Worm (Caenorhabditis elegans) whole organism, early embryonic: ENCODE measurements around the gene ndua-12.

Experiments
- B0310.2 ChIP-seq: sonication (generic microtip); optimal IDR thresholded peaks from 2 replicates; lab custom pipeline; 2016; ENCODE audit warnings: mild to moderate bottlenecking, missing genetic modification characterization, missing compliant biosample characterization
- ama-1 ChIP-seq: fragments of 150-350 bp; optimal IDR thresholded peaks from 2 replicates; lab custom pipeline; 2014
- ceh-13 ChIP-seq: fragments of 200-800 bp; sonication (Bioruptor generic); optimal IDR thresholded peaks from 2 replicates; lab custom pipeline; 2018; ENCODE audit warnings: mild to moderate bottlenecking, missing genetic modification characterization, missing compliant biosample characterization
- ceh-36 ChIP-seq: sonication (generic microtip); optimal IDR thresholded peaks from 2 replicates; lab custom pipeline; 2016; ENCODE audit warnings: missing genetic modification characterization, inconsistent platforms, missing compliant biosample characterization
- ets-7 ChIP-seq: sonication (generic microtip); optimal IDR thresholded peaks from 2 replicates; lab custom pipeline; 2016; ENCODE audit warnings: missing genotype, missing genetic modification characterization, missing compliant biosample characterization
- flt-1 ChIP-seq: fragments of 200-800 bp; sonication (Bioruptor generic); IDR thresholded peaks from 2 replicates; pipeline ENCODE4 v1.3.6; 2022; ENCODE audit warnings: missing genetic modification characterization, missing compliant biosample characterization
- hmg-4 ChIP-seq: fragments of 200-800 bp; sonication (Bioruptor generic); optimal IDR thresholded peaks from 2 replicates; lab custom pipeline; 2018; ENCODE audit warnings: mild to moderate bottlenecking, missing genetic modification characterization, missing compliant biosample characterization
- hnd-1 ChIP-seq: sonication (generic microtip); optimal IDR thresholded peaks from 2 replicates; lab custom pipeline; 2016; ENCODE audit warnings: missing genetic modification characterization, missing compliant biosample characterization
- scrt-1 ChIP-seq: fragments of 200-800 bp; sonication (Bioruptor generic); IDR thresholded peaks from 2 replicates; pipeline ENCODE4 v1.3.6; 2022; ENCODE audit warnings: missing genetic modification characterization, missing compliant biosample characterization
- tbx-11 ChIP-seq: fragments of 200-800 bp; sonication (Bioruptor generic); IDR thresholded peaks from 2 replicates; pipeline ENCODE4 v1.3.6; 2022; ENCODE audit warnings: missing genetic modification characterization, missing compliant biosample characterization
- tbx-37 ChIP-seq: fragments of 200-800 bp; sonication (Bioruptor generic); conservative IDR thresholded peaks from 2 replicates; pipeline ENCODE4 v1.3.6; 2022; ENCODE audit warnings: missing genetic modification reagents, missing genetic modification characterization, missing compliant biosample characterization

DNA sequence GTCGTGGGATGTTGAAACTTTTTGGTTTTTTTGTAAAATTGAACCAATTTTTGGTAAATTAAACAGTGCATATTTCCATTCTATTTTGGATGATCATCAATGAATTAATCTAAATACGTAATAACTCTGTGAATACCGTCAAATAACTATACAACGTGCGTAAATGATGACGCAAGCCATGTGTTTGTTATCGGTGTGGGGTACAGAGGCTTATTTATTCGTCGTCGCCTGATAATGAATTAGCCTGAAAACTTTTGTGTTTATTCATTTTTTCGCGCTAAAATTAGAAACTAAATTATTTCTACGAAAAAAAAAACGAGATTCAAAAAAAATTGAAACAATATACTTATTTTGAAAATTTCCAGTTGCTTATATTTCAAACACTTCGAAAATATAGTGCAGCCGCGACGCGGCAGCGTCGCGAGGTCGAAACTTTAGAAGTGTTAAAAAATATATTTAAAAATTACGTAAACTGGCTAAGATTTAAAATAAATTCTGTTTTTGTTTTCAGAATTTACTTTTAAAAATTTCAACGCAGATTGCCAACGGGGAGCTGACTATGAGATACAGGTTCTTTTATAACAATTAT lies 29.3 kb upstream of the ndua-12 start:
- TF ChIP-seq ceh-36 (tag; lab: Kevin White, UChicago), result no peak
- no peak for TF ChIP-seq flt-1 (GFP tag; lab: Robert Waterston, UW)
- no peak for TF ChIP-seq ama-1 (lab: Kevin White, UChicago)
- no peak for TF ChIP-seq tbx-37 (GFP tag; lab: Robert Waterston, UW)
- no peak for TF ChIP-seq hnd-1
- TF ChIP-seq hmg-4 (GFP tag; lab: Kevin White, UChicago), result no peak
- no peak for TF ChIP-seq ets-7 (tag; lab: Kevin White, UChicago)
- TF ChIP-seq scrt-1, result no peak
- no peak for TF ChIP-seq B0310.2 (tag; lab: Kevin White, UChicago)
- no peak for TF ChIP-seq ceh-13 (GFP tag; lab: Kevin White, UChicago)
- no peak for TF ChIP-seq tbx-11 (GFP tag; lab: Robert Waterston, UW)
